Worm (Caenorhabditis elegans) whole organism, L2 larva: ENCODE measurements around the gene magu-1.

Experiments used
- alr-1 ChIP-seq: fragments of 150-350 bp; optimal IDR thresholded peaks from 2 replicates; lab custom pipeline; 2014; ENCODE audit warnings: missing biosample characterization, missing genetic modification characterization
- egl-27 ChIP-seq: sonication (generic microtip); optimal IDR thresholded peaks from 3 replicates; lab custom pipeline; 2017; ENCODE audit warnings: missing biosample characterization, missing genetic modification reagents, missing genetic modification characterization
- mdl-1 ChIP-seq, 2 experiments: fragments of 150-350 bp in 1 of 2; sonication (generic microtip) in 1 of 2; optimal IDR thresholded peaks; 2 replicates each; lab custom pipeline; 2017; ENCODE audit warnings: missing biosample characterization in 2 of 2, missing genetic modification characterization in 2 of 2

DNA sequence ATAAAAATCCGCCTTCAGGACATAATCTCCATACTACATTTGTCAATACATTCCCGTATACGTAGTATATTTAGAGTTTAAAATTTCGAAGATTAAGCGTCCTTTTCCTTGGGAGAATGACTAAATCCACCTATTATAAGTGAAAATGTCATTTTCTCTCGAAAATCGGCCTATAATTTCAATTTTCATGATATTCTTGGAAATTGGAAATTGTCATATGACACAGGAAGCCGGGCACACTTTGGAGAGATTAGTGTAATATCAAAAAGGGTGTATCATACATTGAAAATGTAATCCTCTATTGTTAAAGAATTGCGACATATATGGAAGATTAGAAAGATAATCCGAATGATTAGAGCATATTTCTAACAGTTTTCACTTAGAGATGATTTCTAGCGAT, 11.2 kb upstream of the magu-1 start:
- no peak for TF ChIP-seq mdl-1 (tag; optimal IDR thresholded peaks at IDR 0.05; lab: Kevin White, UChicago)
- TF ChIP-seq alr-1 (tag; lab: Kevin White, UChicago), result no peak
- no peak for TF ChIP-seq egl-27
